Worm (Caenorhabditis elegans) whole organism, early embryonic: ENCODE data around the gene nspb-10.

Experiments used
- B0310.2 ChIP-seq: sonication (generic microtip); optimal IDR thresholded peaks from 2 replicates; lab custom pipeline; 2016; ENCODE audit warnings: mild to moderate bottlenecking, missing genetic modification characterization, missing compliant biosample characterization
- F13C5.2 ChIP-seq: sonication (generic microtip); optimal IDR thresholded peaks from 2 replicates; lab custom pipeline; 2017; ENCODE audit warnings: mild to moderate bottlenecking, missing genetic modification characterization, inconsistent platforms, missing compliant biosample characterization
- aly-1 ChIP-seq: sonication (generic microtip); optimal IDR thresholded peaks from 2 replicates; lab custom pipeline; 2016; ENCODE audit warnings: missing genetic modification characterization, missing compliant biosample characterization
- ama-1 ChIP-seq: fragments of 150-350 bp; optimal IDR thresholded peaks from 2 replicates; lab custom pipeline; 2014
- ceh-13 ChIP-seq: fragments of 200-800 bp; sonication (Bioruptor generic); optimal IDR thresholded peaks from 2 replicates; lab custom pipeline; 2018; ENCODE audit warnings: mild to moderate bottlenecking, missing genetic modification characterization, missing compliant biosample characterization
- ceh-36 ChIP-seq: sonication (generic microtip); optimal IDR thresholded peaks from 2 replicates; lab custom pipeline; 2016; ENCODE audit warnings: missing genetic modification characterization, inconsistent platforms, missing compliant biosample characterization
- ets-7 ChIP-seq: sonication (generic microtip); optimal IDR thresholded peaks from 2 replicates; lab custom pipeline; 2016; ENCODE audit warnings: missing genotype, missing genetic modification characterization, missing compliant biosample characterization
- flt-1 ChIP-seq: fragments of 200-800 bp; sonication (Bioruptor generic); IDR thresholded peaks from 2 replicates; pipeline ENCODE4 v1.3.6; 2022; ENCODE audit warnings: missing genetic modification characterization, missing compliant biosample characterization
- hmbx-1 ChIP-seq: sonication (generic microtip); optimal IDR thresholded peaks from 2 replicates; lab custom pipeline; 2016; ENCODE audit warnings: mild to moderate bottlenecking, missing genetic modification characterization, missing compliant biosample characterization
- hmg-4 ChIP-seq: fragments of 200-800 bp; sonication (Bioruptor generic); optimal IDR thresholded peaks from 2 replicates; lab custom pipeline; 2018; ENCODE audit warnings: mild to moderate bottlenecking, missing genetic modification characterization, missing compliant biosample characterization
- hnd-1 ChIP-seq: sonication (generic microtip); optimal IDR thresholded peaks from 2 replicates; lab custom pipeline; 2016; ENCODE audit warnings: missing genetic modification characterization, missing compliant biosample characterization
- pes-1 ChIP-seq: fragments of 200-800 bp; sonication (Bioruptor generic); IDR thresholded peaks from 2 replicates; pipeline ENCODE4 v1.3.6; 2022; ENCODE audit warnings: missing genetic modification reagents, missing genetic modification characterization, missing compliant biosample characterization
- scrt-1 ChIP-seq: fragments of 200-800 bp; sonication (Bioruptor generic); IDR thresholded peaks from 2 replicates; pipeline ENCODE4 v1.3.6; 2022; ENCODE audit warnings: missing genetic modification characterization, missing compliant biosample characterization
- sea-1 ChIP-seq: fragments of 200-800 bp; sonication (Bioruptor generic); conservative IDR thresholded peaks from 2 replicates; pipeline ENCODE4 v1.3.6; 2022; ENCODE audit warnings: missing genetic modification characterization, missing compliant biosample characterization
- tbx-11 ChIP-seq: fragments of 200-800 bp; sonication (Bioruptor generic); IDR thresholded peaks from 2 replicates; pipeline ENCODE4 v1.3.6; 2022; ENCODE audit warnings: missing genetic modification characterization, missing compliant biosample characterization
- tbx-37 ChIP-seq: fragments of 200-800 bp; sonication (Bioruptor generic); conservative IDR thresholded peaks from 2 replicates; pipeline ENCODE4 v1.3.6; 2022; ENCODE audit warnings: missing genetic modification reagents, missing genetic modification characterization, missing compliant biosample characterization
- tra-4 ChIP-seq: sonication (generic microtip); optimal IDR thresholded peaks from 2 replicates; lab custom pipeline; 2017; ENCODE audit warnings: missing genetic modification characterization, missing compliant biosample characterization

Gene nspb-10

ce11 chrII:14604261-14604660 lies 16.2 kb upstream of the nspb-10 start:
- TF ChIP-seq sea-1 (GFP tag; lab: Robert Waterston, UW) (no peak), F13C5.2 (no peak), aly-1 (no peak), flt-1 (GFP tag; lab: Robert Waterston, UW) (no peak), ceh-13 (GFP tag; lab: Kevin White, UChicago) (no peak), hmbx-1 (tag; lab: Kevin White, UChicago) (no peak), ets-7 (no peak), tra-4 (tag; lab: Kevin White, UChicago) (no peak), tbx-11 (no peak), scrt-1 (GFP tag; lab: Robert Waterston, UW) (no peak), hnd-1 (no peak), pes-1 (no peak), tbx-37 (GFP tag; lab: Robert Waterston, UW) (no peak), ceh-36 (tag; lab: Kevin White, UChicago) (no peak)

DNA sequence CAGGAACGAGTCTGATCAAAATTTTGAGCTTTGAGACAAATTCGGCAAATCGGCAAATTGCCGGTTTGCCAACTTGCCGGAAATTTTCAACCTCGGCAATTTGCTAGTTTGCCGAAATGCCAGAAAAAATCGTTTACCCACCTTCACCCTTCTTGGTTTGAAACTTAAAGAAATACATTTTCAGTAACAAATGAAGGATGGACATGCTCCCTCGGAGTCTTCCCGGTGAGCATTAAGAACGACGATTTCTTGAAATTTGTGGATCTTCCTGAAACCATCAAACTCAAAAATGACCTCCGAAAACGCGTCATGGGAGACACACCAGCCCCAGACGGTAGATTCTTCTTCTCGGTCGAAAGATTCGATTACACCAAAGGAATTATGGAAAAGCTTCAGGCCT lies 14.7 kb upstream of the nspb-10 start:
- TF ChIP-seq hnd-1 (no peak), aly-1 (no peak), hmg-4 (GFP tag; lab: Kevin White, UChicago) (no peak)

- TF ChIP-seq F13C5.2: no peak
- no peak for TF ChIP-seq tra-4 (tag; lab: Kevin White, UChicago)
- no peak for TF ChIP-seq ceh-13 (GFP tag; lab: Kevin White, UChicago)
- TF ChIP-seq flt-1 (GFP tag; lab: Robert Waterston, UW): no peak
- no peak for TF ChIP-seq B0310.2 (tag; lab: Kevin White, UChicago)
- TF ChIP-seq ama-1 (lab: Kevin White, UChicago): no peak
- TF ChIP-seq tbx-37 (GFP tag; lab: Robert Waterston, UW): no peak
- TF ChIP-seq sea-1 (GFP tag; lab: Robert Waterston, UW): no peak
- TF ChIP-seq hmbx-1 (tag; lab: Kevin White, UChicago): no peak
- no peak for TF ChIP-seq tbx-11
- TF ChIP-seq aly-1: no peak
- TF ChIP-seq hnd-1: no peak
- TF ChIP-seq scrt-1 (GFP tag; lab: Robert Waterston, UW): no peak
- no peak for TF ChIP-seq pes-1
- no peak for TF ChIP-seq hmg-4 (GFP tag; lab: Kevin White, UChicago)
- no peak for TF ChIP-seq ets-7
- no peak for TF ChIP-seq ceh-36 (tag; lab: Kevin White, UChicago)
These were observed 12.8 kb upstream of the nspb-10 start, which contains the start of gene tps-2 for ce11 chrII:14600852-14601313. Gene tps-2 (plus strand): TSS chrII:14600902.

DNA sequence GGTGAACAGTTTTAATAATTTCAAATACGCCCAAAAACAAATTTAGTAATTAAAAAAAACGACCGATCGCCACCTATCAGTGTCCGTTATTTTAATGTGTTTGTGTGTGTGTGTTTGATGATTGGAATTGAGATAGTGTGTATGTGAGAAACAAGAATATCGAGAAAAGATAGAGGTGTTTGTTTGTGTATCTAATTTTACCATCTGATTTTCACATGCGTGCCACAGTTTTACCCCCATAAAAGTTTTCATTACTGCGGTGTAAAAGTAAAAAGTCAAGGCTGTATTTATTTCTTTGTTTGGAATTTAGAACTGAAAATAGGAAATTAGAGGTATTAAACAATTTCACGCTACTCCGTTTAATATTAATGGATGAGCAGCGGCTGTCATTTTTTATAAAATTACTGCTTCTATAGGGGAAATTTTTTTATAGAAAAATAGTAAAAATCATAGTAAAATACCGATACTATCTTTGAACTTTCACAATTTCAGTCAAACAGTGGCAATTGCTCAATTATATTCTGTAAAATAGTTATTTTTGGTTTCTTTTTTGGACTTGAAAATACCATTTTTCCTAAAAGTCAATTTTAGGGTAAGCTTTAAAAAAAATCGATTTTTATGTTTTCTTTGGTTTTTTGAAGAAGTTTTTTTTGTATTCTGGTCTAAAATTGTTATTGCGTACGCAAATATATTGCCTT lies 12.0 kb upstream of the nspb-10 start:
- TF ChIP-seq ama-1 (lab: Kevin White, UChicago) (no peak), hmg-4 (GFP tag; lab: Kevin White, UChicago) (no peak), tbx-11 (no peak), ets-7 (no peak), flt-1 (GFP tag; lab: Robert Waterston, UW) (no peak), sea-1 (GFP tag; lab: Robert Waterston, UW) (no peak), scrt-1 (GFP tag; lab: Robert Waterston, UW) (no peak), pes-1 (no peak), tbx-37 (GFP tag; lab: Robert Waterston, UW) (no peak), ceh-13 (GFP tag; lab: Kevin White, UChicago) (no peak), F13C5.2 (no peak), aly-1 (no peak), hmbx-1 (tag; lab: Kevin White, UChicago) (no peak), hnd-1 (no peak), ceh-36 (tag; lab: Kevin White, UChicago) (no peak), B0310.2 (tag; lab: Kevin White, UChicago) (no peak), tra-4 (tag; lab: Kevin White, UChicago) (no peak)

- TF ChIP-seq F13C5.2: no peak
- no peak for TF ChIP-seq hmbx-1 (tag; lab: Kevin White, UChicago)
- TF ChIP-seq aly-1: no peak
- no peak for TF ChIP-seq tbx-37 (GFP tag; lab: Robert Waterston, UW)
- no peak for TF ChIP-seq scrt-1 (GFP tag; lab: Robert Waterston, UW)
- TF ChIP-seq sea-1 (GFP tag; lab: Robert Waterston, UW): no peak
These were observed 11.3 kb upstream of the nspb-10 start for ce11 chrII:14599284-14599862.

- TF ChIP-seq B0310.2 (tag; lab: Kevin White, UChicago) (no peak), ama-1 (lab: Kevin White, UChicago) (no peak), tbx-37 (GFP tag; lab: Robert Waterston, UW) (no peak), hmbx-1 (tag; lab: Kevin White, UChicago) (no peak), pes-1 (no peak), F13C5.2 (no peak), hnd-1 (no peak), flt-1 (GFP tag; lab: Robert Waterston, UW) (no peak), ceh-36 (tag; lab: Kevin White, UChicago) (no peak), hmg-4 (GFP tag; lab: Kevin White, UChicago) (no peak), tbx-11 (no peak), scrt-1 (GFP tag; lab: Robert Waterston, UW) (no peak), sea-1 (GFP tag; lab: Robert Waterston, UW) (no peak), tra-4 (tag; lab: Kevin White, UChicago) (no peak), ceh-13 (GFP tag; lab: Kevin White, UChicago) (no peak)
These were observed 10.3 kb upstream of the nspb-10 start for ce11 chrII:14598367-14598766.

- TF ChIP-seq scrt-1 (GFP tag; lab: Robert Waterston, UW) (no peak), flt-1 (GFP tag; lab: Robert Waterston, UW) (no peak)
These were observed 9.7 kb upstream of the nspb-10 start for ce11 chrII:14597788-14598187.
